Fruit fly (Drosophila melanogaster): Measurements from ENCODE around the gene Jhbp15.

DNA sequence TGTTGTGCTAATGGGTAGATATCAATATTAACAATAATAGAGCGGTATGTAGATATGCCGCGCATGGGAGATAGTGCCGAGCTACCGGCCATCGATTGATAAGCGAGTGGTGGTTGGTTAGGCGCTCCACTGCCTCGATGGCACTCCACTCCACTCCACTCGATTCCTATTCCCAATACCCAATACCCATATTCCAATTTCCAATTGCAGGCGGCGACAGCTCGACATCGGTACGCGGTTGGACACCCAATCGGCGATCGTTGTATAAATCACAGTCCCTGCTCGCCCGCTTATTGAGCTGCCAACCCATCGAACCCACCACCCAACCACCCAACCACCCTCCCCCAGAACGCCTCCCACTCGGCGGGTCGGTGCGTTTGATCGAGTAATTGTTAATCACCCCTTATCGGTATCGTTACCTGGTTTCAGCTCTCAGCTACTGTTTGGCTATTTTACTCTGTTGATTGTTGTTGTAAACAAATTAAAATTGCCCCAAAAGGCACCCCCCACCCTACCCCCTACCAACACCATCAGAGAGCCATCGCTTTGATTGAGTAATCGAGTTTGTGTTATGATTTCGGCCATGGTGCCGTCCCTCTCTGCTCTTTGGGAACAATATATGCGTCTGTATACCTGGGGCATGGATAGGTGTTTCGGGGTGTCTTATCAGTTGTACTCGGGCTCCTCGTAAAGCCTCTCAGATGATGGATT is 30.3 kb upstream of the Jhbp15 start, which contains the start of gene HHEX:
- TF ChIP-seq nom (GFP tag; optimal IDR thresholded peaks at IDR 0.05) (no peak), gt (GFP tag; IDR thresholded peaks at IDR 0.05) (no peak), CG12104 (GFP tag; optimal IDR thresholded peaks at IDR 0.05) (no peak), GATAe (GFP tag; conservative IDR thresholded peaks at IDR 0.05) (peak; percentile 91), tin (GFP tag; optimal IDR thresholded peaks at IDR 0.05) (no peak), Sin3A (optimal IDR thresholded peaks at IDR 0.05) (no peak), CG4424 (GFP tag; optimal IDR thresholded peaks at IDR 0.05) (no peak), usp (GFP tag; optimal IDR thresholded peaks at IDR 0.05) (no peak)

All from whole organism, embryonic.